Worm (Caenorhabditis elegans) whole organism, L2 larva: ENCODE data around the gene cec-5.

Experiments used
- ZK546.5 ChIP-seq: sonication (generic microtip); optimal IDR thresholded peaks from 2 replicates; lab custom pipeline; 2017; ENCODE audit warnings: missing biosample characterization, missing genetic modification characterization
- ama-1 ChIP-seq: fragments of 150-350 bp; optimal IDR thresholded peaks from 2 replicates; lab custom pipeline; 2018; ENCODE audit warnings: inconsistent platforms
- nhr-237 ChIP-seq: fragments of 150-350 bp; optimal IDR thresholded peaks from 2 replicates; lab custom pipeline; 2014; ENCODE audit warnings: missing biosample characterization, missing genetic modification characterization
- skn-1 ChIP-seq: sonication (generic microtip); optimal IDR thresholded peaks from 2 replicates; lab custom pipeline; 2017; ENCODE audit warnings: missing biosample characterization, missing genetic modification characterization
- unc-55 ChIP-seq: fragments of 150-350 bp; sonication (generic microtip); optimal IDR thresholded peaks from 3 replicates; lab custom pipeline; 2014; ENCODE audit warnings: missing biosample characterization, missing genetic modification reagents, missing genetic modification characterization

DNA sequence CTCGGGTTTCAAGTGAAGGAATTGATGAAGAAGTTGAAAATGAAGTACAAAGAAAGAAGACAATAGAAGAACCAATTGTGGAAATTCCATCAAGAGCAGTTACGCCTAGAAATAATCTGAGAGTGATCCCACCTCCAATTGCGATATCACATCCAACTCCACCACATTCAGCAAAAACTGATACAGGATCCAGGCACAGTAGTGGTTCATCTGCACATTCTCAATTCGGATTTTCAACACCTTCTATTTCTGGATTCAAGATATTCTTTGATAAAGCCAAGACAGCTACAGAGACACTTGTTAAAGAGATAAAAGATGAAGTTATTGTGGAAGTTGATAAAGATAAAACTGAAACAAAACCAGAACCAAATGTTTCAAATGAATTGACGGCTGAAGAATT lies 28.2 kb upstream of the cec-5 start:
- TF ChIP-seq nhr-237 (tag; lab: Kevin White, UChicago) = no peak
- TF ChIP-seq ama-1 (lab: Kevin White, UChicago) = no peak
- no peak for TF ChIP-seq ZK546.5 (tag; lab: Kevin White, UChicago)
- no peak for TF ChIP-seq skn-1 (tag; lab: Kevin White, UChicago)
- no peak for TF ChIP-seq unc-55 (GFP tag; lab: Kevin White, UChicago)
